Worm (Caenorhabditis elegans) whole organism, L3 larva: ENCODE data around the gene alkb-8.

Source experiments
- R02D3.7 ChIP-seq: fragments of 150-350 bp; optimal IDR thresholded peaks from 2 replicates; lab custom pipeline; 2014; ENCODE audit warnings: missing biosample characterization, missing genetic modification characterization
- ZK546.5 ChIP-seq: sonication (generic microtip); optimal IDR thresholded peaks from 2 replicates; lab custom pipeline; 2017; ENCODE audit warnings: missing biosample characterization, missing genetic modification characterization
- aly-2 ChIP-seq: fragments of 150-350 bp; optimal IDR thresholded peaks from 2 replicates; lab custom pipeline; 2014; ENCODE audit warnings: missing biosample characterization, missing genetic modification characterization
- ama-1 ChIP-seq: fragments of 150-350 bp; optimal IDR thresholded peaks from 2 replicates; lab custom pipeline; 2018
- ceh-16 ChIP-seq: sonication (generic microtip); optimal IDR thresholded peaks from 2 replicates; lab custom pipeline; 2017; ENCODE audit warnings: missing biosample characterization, missing genetic modification characterization
- ceh-28 ChIP-seq: fragments of 150-350 bp; optimal IDR thresholded peaks from 2 replicates; lab custom pipeline; 2014; ENCODE audit warnings: missing biosample characterization, missing genetic modification reagents, missing genetic modification characterization
- ceh-82 ChIP-seq: fragments of 150-350 bp; optimal IDR thresholded peaks from 2 replicates; lab custom pipeline; 2014; ENCODE audit warnings: missing biosample characterization, missing genetic modification characterization
- ceh-9 ChIP-seq: sonication (generic microtip); optimal IDR thresholded peaks from 2 replicates; lab custom pipeline; 2018; ENCODE audit warnings: missing biosample characterization, missing genetic modification characterization
- daf-12 ChIP-seq: fragments of 150-350 bp; optimal IDR thresholded peaks from 2 replicates; lab custom pipeline; 2014; ENCODE audit warnings: missing biosample characterization, missing genetic modification reagents, missing genetic modification characterization
- egl-27 ChIP-seq: sonication (generic microtip); optimal IDR thresholded peaks from 4 replicates; lab custom pipeline; 2017; ENCODE audit warnings: missing biosample characterization, missing genetic modification reagents, missing genetic modification characterization
- egl-5 ChIP-seq: fragments of 150-350 bp; optimal IDR thresholded peaks from 2 replicates; lab custom pipeline; 2017; ENCODE audit warnings: missing biosample characterization, missing genetic modification reagents, missing genetic modification characterization, inconsistent platforms
- elt-1 ChIP-seq: fragments of 150-350 bp; optimal IDR thresholded peaks from 2 replicates; lab custom pipeline; 2014; ENCODE audit warnings: missing biosample characterization, missing genetic modification characterization
- elt-2 ChIP-seq: sonication (generic microtip); optimal IDR thresholded peaks from 2 replicates; lab custom pipeline; 2016; ENCODE audit warnings: missing genetic modification reagents, mild to moderate bottlenecking, missing genetic modification characterization, missing compliant biosample characterization
- elt-3 ChIP-seq, 3 experiments: fragments of 150-350 bp in 1 of 3; sonication (generic microtip) in 2 of 3; optimal IDR thresholded peaks; 2 replicates in 2 of 3; 4 replicates in 1 of 3; lab custom pipeline; 2014 to 2017; ENCODE audit warnings: missing biosample characterization in 3 of 3, missing genetic modification characterization in 3 of 3
- eor-1 ChIP-seq, 2 experiments: fragments of 150-350 bp; optimal IDR thresholded peaks; 2 replicates each; lab custom pipeline; 2014 to 2018; ENCODE audit warnings: missing biosample characterization in 2 of 2, missing genetic modification characterization in 2 of 2
- fkh-10 ChIP-seq: sonication (generic microtip); optimal IDR thresholded peaks from 2 replicates; lab custom pipeline; 2017; ENCODE audit warnings: missing biosample characterization, missing genetic modification reagents, missing genetic modification characterization
- fkh-2 ChIP-seq: fragments of 150-350 bp; optimal IDR thresholded peaks from 2 replicates; lab custom pipeline; 2014; ENCODE audit warnings: missing biosample characterization, missing genetic modification reagents, missing genetic modification characterization
- fos-1 ChIP-seq: fragments of 150-350 bp; optimal IDR thresholded peaks from 2 replicates; lab custom pipeline; 2014; ENCODE audit warnings: missing biosample characterization, missing genetic modification characterization
- hmg-11 ChIP-seq: sonication (generic microtip); optimal IDR thresholded peaks from 2 replicates; lab custom pipeline; 2016; ENCODE audit warnings: missing genetic modification characterization, missing compliant biosample characterization
- jun-1 ChIP-seq: fragments of 150-350 bp; optimal IDR thresholded peaks from 2 replicates; lab custom pipeline; 2014; ENCODE audit warnings: missing biosample characterization, missing genetic modification reagents, missing genetic modification characterization
- lin-15B ChIP-seq: fragments of 150-350 bp; optimal IDR thresholded peaks from 2 replicates; lab custom pipeline; 2014; ENCODE audit warnings: missing biosample characterization, missing genetic modification characterization
- lin-39 ChIP-seq: fragments of 150-350 bp; optimal IDR thresholded peaks from 2 replicates; lab custom pipeline; 2018; ENCODE audit warnings: missing biosample characterization, missing genetic modification reagents, missing genetic modification characterization
- lsy-12 ChIP-seq: sonication (generic microtip); optimal IDR thresholded peaks from 2 replicates; lab custom pipeline; 2016; ENCODE audit warnings: mild to moderate bottlenecking, missing genetic modification characterization, missing compliant biosample characterization
- mdl-1 ChIP-seq: fragments of 150-350 bp; optimal IDR thresholded peaks from 2 replicates; lab custom pipeline; 2014; ENCODE audit warnings: missing biosample characterization, missing genetic modification characterization
- mml-1 ChIP-seq: fragments of 150-350 bp; sonication (generic microtip); optimal IDR thresholded peaks from 3 replicates; lab custom pipeline; 2014; ENCODE audit warnings: missing biosample characterization, missing genetic modification characterization
- nfya-1 ChIP-seq: sonication (generic microtip); optimal IDR thresholded peaks from 2 replicates; lab custom pipeline; 2017; ENCODE audit warnings: missing genetic modification characterization, mild to moderate bottlenecking, missing compliant biosample characterization, antibody characterized with exemption, moderate library complexity; ENCODE audit not compliant: insufficient read depth
- nhr-11 ChIP-seq: fragments of 150-350 bp; optimal IDR thresholded peaks from 2 replicates; lab custom pipeline; 2014; ENCODE audit warnings: missing biosample characterization, missing genetic modification characterization
- nhr-12 ChIP-seq: fragments of 150-350 bp; optimal IDR thresholded peaks from 2 replicates; lab custom pipeline; 2014; ENCODE audit warnings: missing biosample characterization, missing genetic modification characterization
- nhr-23 ChIP-seq: fragments of 150-350 bp; optimal IDR thresholded peaks from 2 replicates; lab custom pipeline; 2014; ENCODE audit warnings: missing biosample characterization, missing genetic modification reagents, missing genetic modification characterization
- nhr-237 ChIP-seq: fragments of 150-350 bp; optimal IDR thresholded peaks from 2 replicates; lab custom pipeline; 2014; ENCODE audit warnings: missing biosample characterization, missing genetic modification characterization
- nhr-25 ChIP-seq: sonication (generic microtip); optimal IDR thresholded peaks from 2 replicates; lab custom pipeline; 2017; ENCODE audit warnings: missing biosample characterization, missing genetic modification characterization
- nhr-28 ChIP-seq: fragments of 150-350 bp; optimal IDR thresholded peaks from 2 replicates; lab custom pipeline; 2014; ENCODE audit warnings: missing biosample characterization, missing genetic modification characterization
- nhr-43 ChIP-seq: sonication (generic microtip); optimal IDR thresholded peaks from 2 replicates; lab custom pipeline; 2016; ENCODE audit warnings: mild to moderate bottlenecking, missing genetic modification characterization, missing compliant biosample characterization; ENCODE audit not compliant: poor library complexity, severe bottlenecking
- nhr-67 ChIP-seq: fragments of 150-350 bp; optimal IDR thresholded peaks from 2 replicates; lab custom pipeline; 2014; ENCODE audit warnings: missing biosample characterization, missing genetic modification characterization
- nhr-76 ChIP-seq: fragments of 150-350 bp; sonication (generic microtip); optimal IDR thresholded peaks from 5 replicates; lab custom pipeline; 2014; ENCODE audit warnings: missing biosample characterization, missing genetic modification characterization
- nhr-77 ChIP-seq: fragments of 150-350 bp; optimal IDR thresholded peaks from 2 replicates; lab custom pipeline; 2014; ENCODE audit warnings: missing biosample characterization, missing genetic modification characterization
- pha-4 ChIP-seq: fragments of 150-350 bp; optimal IDR thresholded peaks from 2 replicates; lab custom pipeline; 2014; ENCODE audit warnings: missing biosample characterization, missing genetic modification reagents, missing genetic modification characterization
- pqm-1 ChIP-seq: fragments of 150-350 bp; optimal IDR thresholded peaks from 2 replicates; lab custom pipeline; 2017; ENCODE audit warnings: missing biosample characterization, missing genetic modification characterization, inconsistent platforms
- sea-2 ChIP-seq: fragments of 150-350 bp; sonication (generic microtip); optimal IDR thresholded peaks from 4 replicates; lab custom pipeline; 2014; ENCODE audit warnings: missing biosample characterization, missing genetic modification reagents, missing genetic modification characterization
- skn-1 ChIP-seq: fragments of 150-350 bp; optimal IDR thresholded peaks from 2 replicates; lab custom pipeline; 2014; ENCODE audit warnings: missing biosample characterization, missing genetic modification characterization
- snpc-4 ChIP-seq: fragments of 150-350 bp; optimal IDR thresholded peaks from 2 replicates; lab custom pipeline; 2014; ENCODE audit warnings: missing biosample characterization, missing genetic modification characterization
- tbx-2 ChIP-seq: sonication (generic microtip); optimal IDR thresholded peaks from 2 replicates; lab custom pipeline; 2016; ENCODE audit warnings: mild to moderate bottlenecking, missing genetic modification characterization, missing compliant biosample characterization
- unc-39 ChIP-seq: sonication (generic microtip); optimal IDR thresholded peaks from 4 replicates; lab custom pipeline; 2017; ENCODE audit warnings: missing biosample characterization, missing genetic modification characterization
- unc-62 ChIP-seq: fragments of 150-350 bp; sonication (generic microtip); optimal IDR thresholded peaks from 4 replicates; lab custom pipeline; 2014; ENCODE audit warnings: missing biosample characterization, missing genetic modification reagents, missing genetic modification characterization
- zag-1 ChIP-seq: fragments of 150-350 bp; optimal IDR thresholded peaks from 2 replicates; lab custom pipeline; 2014; ENCODE audit warnings: missing biosample characterization, missing genetic modification characterization
- ztf-11 ChIP-seq: fragments of 150-350 bp; optimal IDR thresholded peaks from 2 replicates; lab custom pipeline; 2014; ENCODE audit warnings: missing biosample characterization, missing genetic modification characterization
- ztf-4 ChIP-seq: fragments of 150-350 bp; optimal IDR thresholded peaks from 2 replicates; lab custom pipeline; 2014; ENCODE audit warnings: missing biosample characterization, missing genetic modification characterization

The alkb-8 gene

DNA sequence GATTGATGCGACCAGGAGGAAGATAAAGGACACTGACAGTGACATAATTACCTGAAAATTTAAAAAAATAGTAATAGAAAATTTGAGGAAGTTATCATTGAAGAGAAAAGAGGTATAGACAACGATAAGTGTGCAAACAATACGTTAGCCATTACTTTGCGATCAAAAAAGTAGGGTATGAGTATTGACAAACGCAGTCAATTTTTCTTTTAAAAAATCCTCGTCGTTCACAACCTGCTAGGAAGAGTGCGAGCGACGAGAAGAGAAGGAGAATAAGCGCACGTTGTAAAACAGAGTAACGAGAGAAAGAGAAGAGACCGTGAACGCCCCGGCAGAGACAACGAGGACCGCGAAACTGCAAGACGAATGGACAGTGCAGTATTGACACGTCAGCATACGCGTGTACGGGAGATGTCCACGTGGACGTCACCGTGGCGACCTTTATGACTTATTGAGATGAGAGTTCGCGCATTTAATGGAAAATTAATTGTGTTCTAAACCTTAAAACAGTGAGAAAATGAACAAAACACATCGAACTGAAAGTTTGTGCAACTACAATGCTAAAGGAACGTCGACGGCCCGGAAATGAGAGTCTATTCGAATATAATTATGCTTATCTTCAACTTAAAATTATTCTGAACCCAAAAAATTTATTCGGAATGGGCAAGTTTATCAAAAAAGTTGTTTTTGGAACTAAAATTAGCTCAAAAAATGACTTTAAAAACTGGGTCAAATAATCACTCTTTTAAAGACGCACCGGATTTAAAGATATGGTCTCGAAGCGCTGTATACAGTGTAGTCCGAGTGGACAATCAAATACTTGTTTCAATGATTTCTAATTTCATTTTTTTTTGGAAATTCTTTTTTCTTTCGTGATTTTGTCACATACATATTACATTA lies 7.5 kb upstream of the alkb-8 start, which contains the start of the genes pdi-1 and C14B1.2:
Gene pdi-1 (minus strand): TSS at position 51 of the 900 bp plus-strand sequence.
Gene C14B1.2 (plus strand): TSS at position 850 of the 900 bp plus-strand sequence.
- peak; percentile 83 for TF ChIP-seq pha-4
- no peak for TF ChIP-seq ztf-4 (tag; lab: Kevin White, UChicago)
- TF ChIP-seq mdl-1 (tag; lab: Kevin White, UChicago), result peak; percentile 5
- no peak for TF ChIP-seq ceh-9 (tag; lab: Kevin White, UChicago)
- TF ChIP-seq ceh-28 (tag; lab: Kevin White, UChicago), result peak; percentile 20
- TF ChIP-seq fkh-2, result no peak
- no peak for TF ChIP-seq unc-62
- peak; percentile 65 for TF ChIP-seq lin-15B (tag; lab: Kevin White, UChicago)
- TF ChIP-seq nhr-43, result peak; percentile 67
- TF ChIP-seq mml-1, result no peak
- no peak for TF ChIP-seq zag-1 (tag; lab: Kevin White, UChicago)
- peak; percentile 79 for TF ChIP-seq nhr-25
- TF ChIP-seq ZK546.5, result no peak
- no peak for TF ChIP-seq fkh-10 (GFP tag; lab: Kevin White, UChicago)
- TF ChIP-seq lin-39 (tag; lab: Kevin White, UChicago), result peak; percentile 0
- TF ChIP-seq lsy-12 (tag; lab: Kevin White, UChicago), result peak; percentile 29
- TF ChIP-seq R02D3.7, result no peak
- peak; percentile 21 for TF ChIP-seq nhr-23
- no peak for TF ChIP-seq skn-1
- TF ChIP-seq elt-2 (tag; lab: Kevin White, UChicago), result peak; percentile 44
- peak; percentile 28 for TF ChIP-seq fos-1 (tag; lab: Kevin White, UChicago)
- no peak for TF ChIP-seq nhr-77 (tag; lab: Kevin White, UChicago)
- TF ChIP-seq nhr-11 (tag; lab: Kevin White, UChicago), result no peak
- TF ChIP-seq nfya-1, result peak; percentile 92
- TF ChIP-seq nhr-76 (tag; lab: Kevin White, UChicago), result no peak
- peak; percentile 33 for TF ChIP-seq snpc-4 (tag; lab: Kevin White, UChicago)
- TF ChIP-seq nhr-237, result no peak
- TF ChIP-seq sea-2 (GFP tag; lab: Kevin White, UChicago), result no peak
- TF ChIP-seq nhr-28 (tag; lab: Kevin White, UChicago), result no peak
- TF ChIP-seq ceh-16 (tag; lab: Kevin White, UChicago), result no peak
- TF ChIP-seq elt-3 (tag; optimal IDR thresholded peaks at IDR 0.05; lab: Kevin White, UChicago), result no peak
- no peak for TF ChIP-seq tbx-2 (tag; lab: Kevin White, UChicago)
- no peak for TF ChIP-seq hmg-11 (tag; lab: Kevin White, UChicago)
- no peak for TF ChIP-seq nhr-67 (tag; lab: Kevin White, UChicago)
- no peak for TF ChIP-seq ama-1 (lab: Kevin White, UChicago)
- no peak for TF ChIP-seq nhr-12
- TF ChIP-seq aly-2, result no peak
- TF ChIP-seq pqm-1, result peak; percentile 29
- TF ChIP-seq daf-12 (tag; lab: Kevin White, UChicago), result no peak
- TF ChIP-seq unc-39 (tag; lab: Kevin White, UChicago), result no peak
- TF ChIP-seq elt-1, result no peak
- no peak for TF ChIP-seq egl-5
- no peak for TF ChIP-seq ztf-11
- TF ChIP-seq egl-27 (tag; lab: Kevin White, UChicago), result no peak
- TF ChIP-seq ceh-82, result no peak
- no peak for TF ChIP-seq eor-1 (tag; optimal IDR thresholded peaks at IDR 0.05; lab: Kevin White, UChicago)
- TF ChIP-seq jun-1 (tag; lab: Kevin White, UChicago), result peak; percentile 16
